Fruit fly (Drosophila melanogaster) whole organism, prepupa: ENCODE data around the gene sturkopf.
A peak's percentile ranks its signal among the peaks of the same experiment; 100 is the strongest.

Experiments
- Blimp-1 ChIP-seq: fragments of 200-800 bp; sonication (Bioruptor generic); optimal IDR thresholded peaks from 3 replicates; lab custom pipeline; 2017; ENCODE audit warnings: missing biosample characterization, missing genetic modification characterization, mild to moderate bottlenecking, moderate library complexity, missing genetic modification reagents
- CG11294 ChIP-seq: fragments of 200-800 bp; sonication (Bioruptor generic); IDR thresholded peaks from 2 replicates; pipeline ENCODE4 v1.3.6; 2022; ENCODE audit warnings: missing biosample characterization, missing genetic modification characterization
- CG11762 ChIP-seq: fragments of 200-800 bp; sonication (Bioruptor generic); optimal IDR thresholded peaks from 3 replicates; lab custom pipeline; 2016; ENCODE audit warnings: missing biosample characterization, missing genetic modification characterization; ENCODE audit not compliant: insufficient read depth
- CG11902 ChIP-seq: fragments of 200-800 bp; sonication (Bioruptor generic); optimal IDR thresholded peaks from 3 replicates; lab custom pipeline; 2016; ENCODE audit warnings: missing biosample characterization, missing genetic modification characterization
- CG15336 ChIP-seq: fragments of 200-800 bp; sonication (Bioruptor generic); IDR thresholded peaks from 2 replicates; pipeline ENCODE4 v1.3.6; 2022; ENCODE audit warnings: missing biosample characterization, missing genetic modification characterization
- CG1621 ChIP-seq: fragments of 200-800 bp; sonication (Bioruptor generic); optimal IDR thresholded peaks from 3 replicates; lab custom pipeline; 2018; ENCODE audit warnings: missing biosample characterization, mild to moderate bottlenecking, missing genetic modification characterization
- CG16779 ChIP-seq: fragments of 200-800 bp; sonication (Bioruptor generic); optimal IDR thresholded peaks from 3 replicates; lab custom pipeline; 2017; ENCODE audit warnings: missing biosample characterization, mild to moderate bottlenecking, missing genetic modification characterization
- CG3032 ChIP-seq: fragments of 200-800 bp; optimal IDR thresholded peaks from 2 replicates; lab custom pipeline; 2019; ENCODE audit warnings: missing biosample characterization, mild to moderate bottlenecking, missing genetic modification characterization, moderate library complexity
- CG31627 ChIP-seq: fragments of 200-800 bp; sonication (Bioruptor generic); optimal IDR thresholded peaks from 3 replicates; lab custom pipeline; 2016; ENCODE audit warnings: missing biosample characterization, missing genetic modification characterization
- CG34406 ChIP-seq: fragments of 200-800 bp; sonication (Bioruptor generic); optimal IDR thresholded peaks from 3 replicates; lab custom pipeline; 2016; ENCODE audit warnings: missing biosample characterization, missing genetic modification characterization
- CG3919 ChIP-seq: fragments of 200-800 bp; sonication (Bioruptor generic); optimal IDR thresholded peaks from 3 replicates; lab custom pipeline; 2016; ENCODE audit warnings: missing biosample characterization, missing genetic modification characterization
- CG4318 ChIP-seq: fragments of 200-800 bp; sonication (Bioruptor generic); optimal IDR thresholded peaks from 3 replicates; lab custom pipeline; 2017; ENCODE audit warnings: missing biosample characterization, mild to moderate bottlenecking, missing genetic modification characterization
- CG6163 ChIP-seq: fragments of 200-800 bp; sonication (Bioruptor generic); IDR thresholded peaks from 3 replicates; pipeline ENCODE4 v1.3.6; 2022; ENCODE audit warnings: missing biosample characterization, missing genetic modification characterization
- CG6276 ChIP-seq: fragments of 200-800 bp; sonication (Bioruptor generic); optimal IDR thresholded peaks from 2 replicates; lab custom pipeline; 2017; ENCODE audit warnings: missing biosample characterization, mild to moderate bottlenecking, missing genetic modification characterization
- CG6792 ChIP-seq: fragments of 200-800 bp; sonication (Bioruptor generic); optimal IDR thresholded peaks from 3 replicates; lab custom pipeline; 2016; ENCODE audit warnings: missing biosample characterization, missing genetic modification characterization
- CG6808 ChIP-seq: fragments of 200-800 bp; sonication (Bioruptor generic); optimal IDR thresholded peaks from 3 replicates; lab custom pipeline; 2017; ENCODE audit warnings: missing biosample characterization, missing genetic modification characterization, mild to moderate bottlenecking, moderate library complexity, missing genetic modification reagents
- CG6854 ChIP-seq: fragments of 200-800 bp; sonication (Bioruptor generic); optimal IDR thresholded peaks from 2 replicates; lab custom pipeline; 2017; ENCODE audit warnings: missing biosample characterization, mild to moderate bottlenecking, missing genetic modification characterization
- CG9139 ChIP-seq: fragments of 200-800 bp; sonication (Bioruptor generic); optimal IDR thresholded peaks from 3 replicates; lab custom pipeline; 2017; ENCODE audit warnings: missing biosample characterization, mild to moderate bottlenecking, missing genetic modification characterization
- Eip75B ChIP-seq: fragments of 200-800 bp; sonication (Bioruptor generic); optimal IDR thresholded peaks from 3 replicates; lab custom pipeline; 2016; ENCODE audit warnings: missing biosample characterization, missing genetic modification characterization
- Eip78C ChIP-seq: fragments of 200-800 bp; sonication (Bioruptor generic); peaks from one replicate; lab custom pipeline; 2016; ENCODE audit warnings: missing biosample characterization, missing genetic modification characterization
- Eip93F ChIP-seq: fragments of 200-800 bp; sonication (Bioruptor generic); optimal IDR thresholded peaks from 2 replicates; lab custom pipeline; 2016; ENCODE audit warnings: missing biosample characterization, mild to moderate bottlenecking, missing genetic modification characterization
- Ets21C ChIP-seq: fragments of 200-800 bp; sonication (Bioruptor generic); optimal IDR thresholded peaks from 3 replicates; lab custom pipeline; 2016; ENCODE audit warnings: missing biosample characterization, missing genetic modification characterization
- Ets96B ChIP-seq: fragments of 200-800 bp; optimal IDR thresholded peaks from 2 replicates; lab custom pipeline; 2019; ENCODE audit warnings: missing biosample characterization, mild to moderate bottlenecking, missing genetic modification characterization, moderate library complexity
- Gug ChIP-seq: fragments of 200-800 bp; sonication (Bioruptor generic); IDR thresholded peaks from 2 replicates; pipeline ENCODE4 v1.3.6; 2022; ENCODE audit warnings: missing biosample characterization, missing genetic modification characterization
- Hr4 ChIP-seq: fragments of 200-800 bp; sonication (Bioruptor generic); optimal IDR thresholded peaks from 3 replicates; lab custom pipeline; 2016; ENCODE audit warnings: missing biosample characterization, missing genetic modification characterization
- Lpt ChIP-seq: fragments of 200-800 bp; sonication (Bioruptor generic); optimal IDR thresholded peaks from 3 replicates; lab custom pipeline; 2016; ENCODE audit warnings: missing biosample characterization, missing genetic modification characterization
- Met ChIP-seq: fragments of 200-800 bp; sonication (Bioruptor generic); optimal IDR thresholded peaks from 3 replicates; lab custom pipeline; 2016; ENCODE audit warnings: missing biosample characterization, missing genetic modification characterization
- OdsH ChIP-seq: fragments of 200-800 bp; sonication (Bioruptor generic); optimal IDR thresholded peaks from 3 replicates; lab custom pipeline; 2016; ENCODE audit warnings: missing biosample characterization, missing genetic modification characterization
- achi ChIP-seq: fragments of 200-800 bp; sonication (Bioruptor generic); optimal IDR thresholded peaks from 3 replicates; lab custom pipeline; 2016; ENCODE audit warnings: missing biosample characterization, missing genetic modification characterization
- acj6 ChIP-seq: fragments of 200-800 bp; sonication (Bioruptor generic); optimal IDR thresholded peaks from 3 replicates; lab custom pipeline; 2016; ENCODE audit warnings: missing biosample characterization, missing genetic modification characterization
- cyc ChIP-seq: fragments of 200-800 bp; sonication (Bioruptor generic); optimal IDR thresholded peaks from 3 replicates; lab custom pipeline; 2016; ENCODE audit warnings: missing biosample characterization, missing genetic modification characterization
- dsx ChIP-seq: fragments of 200-800 bp; optimal IDR thresholded peaks from 3 replicates; lab custom pipeline; 2019; ENCODE audit warnings: missing biosample characterization, mild to moderate bottlenecking, missing genetic modification characterization, moderate library complexity; ENCODE audit not compliant: poor library complexity, severe bottlenecking
- eg ChIP-seq: fragments of 200-800 bp; sonication (Bioruptor generic); IDR thresholded peaks from 3 replicates; pipeline ENCODE4 v1.3.6; 2022; ENCODE audit warnings: missing biosample characterization, missing genetic modification characterization
- esn ChIP-seq: fragments of 200-800 bp; sonication (Bioruptor generic); optimal IDR thresholded peaks from 2 replicates; lab custom pipeline; 2016; ENCODE audit warnings: missing biosample characterization, mild to moderate bottlenecking, missing genetic modification characterization, moderate library complexity
- fd59A ChIP-seq: fragments of 200-800 bp; sonication (Bioruptor generic); optimal IDR thresholded peaks from 2 replicates; lab custom pipeline; 2017; ENCODE audit warnings: missing biosample characterization, mild to moderate bottlenecking, missing genetic modification characterization, missing genetic modification reagents
- lz ChIP-seq: fragments of 200-800 bp; sonication (Bioruptor generic); optimal IDR thresholded peaks from 3 replicates; lab custom pipeline; 2016; ENCODE audit warnings: missing biosample characterization, missing genetic modification characterization
- net ChIP-seq: fragments of 200-800 bp; sonication (Bioruptor generic); optimal IDR thresholded peaks from 3 replicates; lab custom pipeline; 2016; ENCODE audit warnings: missing biosample characterization, missing genetic modification characterization
- pdm3 ChIP-seq: fragments of 200-800 bp; sonication (Bioruptor generic); optimal IDR thresholded peaks from 3 replicates; lab custom pipeline; 2016; ENCODE audit warnings: missing biosample characterization, missing genetic modification characterization
- salr ChIP-seq, 2 experiments: fragments of 200-800 bp; sonication (Bioruptor generic); optimal IDR thresholded peaks; 3 replicates each; lab custom pipeline; 2016 to 2018; ENCODE audit warnings: missing biosample characterization in 2 of 2, missing genetic modification characterization in 2 of 2, mild to moderate bottlenecking in 1 of 2
- ss ChIP-seq, 2 experiments: fragments of 200-800 bp; sonication (Bioruptor generic); optimal IDR thresholded peaks; 2 replicates in 1 of 2; 3 replicates in 1 of 2; lab custom pipeline; 2017 to 2018; ENCODE audit warnings: mild to moderate bottlenecking in 2 of 2, missing biosample characterization in 2 of 2, missing genetic modification characterization in 2 of 2, moderate library complexity in 1 of 2
- svp ChIP-seq: fragments of 200-800 bp; sonication (Bioruptor generic); peaks from one replicate; lab custom pipeline; 2016; ENCODE audit warnings: missing biosample characterization, missing genetic modification characterization
- topi ChIP-seq: fragments of 200-800 bp; sonication (Bioruptor generic); optimal IDR thresholded peaks from 3 replicates; lab custom pipeline; 2016; ENCODE audit warnings: missing biosample characterization, missing genetic modification characterization
- vri ChIP-seq: fragments of 200-800 bp; sonication (Bioruptor generic); optimal IDR thresholded peaks from 3 replicates; lab custom pipeline; 2016; ENCODE audit warnings: missing biosample characterization, mild to moderate bottlenecking, missing genetic modification characterization

The sturkopf gene

dm6 chr3L:1358338-1358737 lies 45.2 kb upstream of the sturkopf start:
- TF ChIP-seq lz = no peak
- no peak for TF ChIP-seq Met (GFP tag; lab: Kevin White, UChicago)
- peak; percentile 38 for TF ChIP-seq Eip78C (GFP tag; lab: Kevin White, UChicago)
- TF ChIP-seq svp (GFP tag; lab: Kevin White, UChicago) = peak; percentile 41
- no peak for TF ChIP-seq CG1621
- no peak for TF ChIP-seq CG6792 (GFP tag; lab: Kevin White, UChicago)
- no peak for TF ChIP-seq CG11902 (GFP tag; lab: Kevin White, UChicago)
- no peak for TF ChIP-seq Eip93F (GFP tag; lab: Kevin White, UChicago)
- no peak for TF ChIP-seq CG11294 (GFP tag; lab: Robert Waterston, UW)
- TF ChIP-seq fd59A (GFP tag; lab: Kevin White, UChicago) = no peak
- no peak for TF ChIP-seq Blimp-1
- TF ChIP-seq CG3032 (tag; lab: Kevin White, UChicago) = no peak
- TF ChIP-seq CG31627 (GFP tag; lab: Kevin White, UChicago) = no peak
- TF ChIP-seq Hr4 (GFP tag; lab: Kevin White, UChicago) = no peak
- no peak for TF ChIP-seq Eip75B (GFP tag; lab: Kevin White, UChicago)
- no peak for TF ChIP-seq vri
- TF ChIP-seq ss (GFP tag; optimal IDR thresholded peaks at IDR 0.05; lab: Kevin White, UChicago) = no peak
- no peak for TF ChIP-seq CG16779 (tag; lab: Kevin White, UChicago)
- no peak for TF ChIP-seq net (GFP tag; lab: Kevin White, UChicago)
- TF ChIP-seq eg (GFP tag; lab: Robert Waterston, UW) = no peak
- TF ChIP-seq Gug = no peak
- no peak for TF ChIP-seq Lpt (GFP tag; lab: Kevin White, UChicago)
- TF ChIP-seq dsx (GFP tag; lab: Kevin White, UChicago) = no peak
- no peak for TF ChIP-seq OdsH
- peak; percentile 8 for TF ChIP-seq CG3919
- no peak for TF ChIP-seq Ets21C (GFP tag; lab: Kevin White, UChicago)
- no peak for TF ChIP-seq Ets96B (tag; lab: Kevin White, UChicago)
- TF ChIP-seq achi (GFP tag; lab: Kevin White, UChicago) = no peak
- TF ChIP-seq CG6163 = 0 out of 3 replicates have a peak, but pooled peaks have one; percentile 45
- TF ChIP-seq CG6808 (GFP tag; lab: Kevin White, UChicago) = no peak
- no peak for TF ChIP-seq CG6854 (GFP tag; lab: Kevin White, UChicago)
- no peak for TF ChIP-seq CG6276 (GFP tag; lab: Kevin White, UChicago)
- no peak for TF ChIP-seq CG9139
- TF ChIP-seq acj6 (GFP tag; lab: Kevin White, UChicago) = no peak
- TF ChIP-seq CG4318 (GFP tag; lab: Kevin White, UChicago) = no peak

- TF ChIP-seq salr (GFP tag; optimal IDR thresholded peaks at IDR 0.05; lab: Kevin White, UChicago) (no peak), CG6854 (GFP tag; lab: Kevin White, UChicago) (no peak), Ets21C (GFP tag; lab: Kevin White, UChicago) (no peak), svp (GFP tag; lab: Kevin White, UChicago) (no peak), topi (GFP tag; lab: Kevin White, UChicago) (no peak), pdm3 (GFP tag; lab: Kevin White, UChicago) (no peak), CG4318 (GFP tag; lab: Kevin White, UChicago) (no peak), CG9139 (no peak), Hr4 (GFP tag; lab: Kevin White, UChicago) (no peak), esn (GFP tag; lab: Kevin White, UChicago) (no peak), Ets96B (tag; lab: Kevin White, UChicago) (no peak), Eip78C (GFP tag; lab: Kevin White, UChicago) (no peak), CG11762 (GFP tag; lab: Kevin White, UChicago) (no peak), cyc (GFP tag; lab: Kevin White, UChicago) (no peak), CG15336 (GFP tag; lab: Robert Waterston, UW) (no peak), Lpt (GFP tag; lab: Kevin White, UChicago) (no peak), CG6163 (no peak), CG34406 (GFP tag; lab: Kevin White, UChicago) (no peak)
These were observed 41.0 kb upstream of the sturkopf start for dm6 chr3L:1354214-1354613.
